Worm (Caenorhabditis elegans): ENCODE measurements around the gene R08C7.4.

R08C7.4 gene

ce11 chrIV:4434441-4435084 is at the start of gene R08C7.4, which contains the start of gene R08C7.8:
Gene R08C7.4 (plus strand): TSS chrIV:4435034.
Gene R08C7.8 (minus strand): TSS chrIV:4434541.
- TF ChIP-seq cog-1 (tag; optimal IDR thresholded peaks at IDR 0.05) (no peak), ref-1 (GFP tag; conservative IDR thresholded peaks at IDR 0.05) (no peak), klf-2 (GFP tag; conservative IDR thresholded peaks at IDR 0.05) (no peak), tab-1 (GFP tag; IDR thresholded peaks at IDR 0.05) (no peak), med-1 (GFP tag; optimal IDR thresholded peaks at IDR 0.05; ENCODE audit: insufficient read depth) (no peak), ztf-29 (GFP tag; IDR thresholded peaks at IDR 0.05) (no peak), ztf-23 (GFP tag; IDR thresholded peaks at IDR 0.05) (no peak), flt-1 (GFP tag; IDR thresholded peaks at IDR 0.05) (no peak), T22C8.4 (GFP tag; IDR thresholded peaks at IDR 0.05) (no peak)

DNA sequence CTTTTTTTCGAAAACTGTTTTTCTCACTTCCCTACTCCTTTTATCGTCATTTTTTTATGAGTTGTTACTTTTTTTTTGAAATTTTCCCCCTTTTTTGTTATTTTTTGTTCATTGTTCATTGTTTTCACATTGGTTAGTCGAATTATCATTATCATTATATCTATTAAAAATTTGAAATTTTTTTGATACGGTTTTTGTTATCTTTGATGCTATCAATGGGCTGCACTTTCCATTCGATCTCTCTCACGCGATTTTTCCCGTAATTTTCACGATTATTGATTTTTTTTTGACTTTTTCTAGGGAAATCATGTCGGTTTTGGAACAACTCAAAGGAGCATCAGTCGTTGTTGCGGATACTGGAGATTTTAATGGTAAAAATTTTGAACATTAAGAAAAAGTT is 48.5 kb upstream of the R08C7.4 start, which contains the start of gene tald-1:
TSS of gene tald-1 (plus strand) at position 301 of the 400 bp plus-strand sequence.
- TF ChIP-seq tab-1 (GFP tag; IDR thresholded peaks at IDR 0.05), result no peak
- 0 out of 2 replicates have a peak, but pooled peaks have one; percentile 34 for TF ChIP-seq T22C8.4 (GFP tag; IDR thresholded peaks at IDR 0.05)

- TF ChIP-seq ref-1 (GFP tag; conservative IDR thresholded peaks at IDR 0.05) (no peak), flt-1 (GFP tag; IDR thresholded peaks at IDR 0.05) (peak; percentile 84), T22C8.4 (GFP tag; IDR thresholded peaks at IDR 0.05) (0 out of 2 replicates have a peak, but pooled peaks have one; percentile 41), med-1 (GFP tag; optimal IDR thresholded peaks at IDR 0.05; ENCODE audit: insufficient read depth) (no peak), ztf-23 (GFP tag; IDR thresholded peaks at IDR 0.05) (peak; percentile 91), cog-1 (tag; optimal IDR thresholded peaks at IDR 0.05) (peak; percentile 67), ztf-29 (GFP tag; IDR thresholded peaks at IDR 0.05) (no peak), klf-2 (GFP tag; conservative IDR thresholded peaks at IDR 0.05) (peak; percentile 69; the same call in 1 of the 2 replicates), tab-1 (GFP tag; IDR thresholded peaks at IDR 0.05) (no peak)
Observed at ce11 chrIV:4390438-4390894, 44.4 kb upstream of the R08C7.4 start, which contains the start of the genes rpl-7A and set-21. Gene rpl-7A (minus strand): TSS chrIV:4390590. Gene set-21 (plus strand): TSS chrIV:4390844.

DNA sequence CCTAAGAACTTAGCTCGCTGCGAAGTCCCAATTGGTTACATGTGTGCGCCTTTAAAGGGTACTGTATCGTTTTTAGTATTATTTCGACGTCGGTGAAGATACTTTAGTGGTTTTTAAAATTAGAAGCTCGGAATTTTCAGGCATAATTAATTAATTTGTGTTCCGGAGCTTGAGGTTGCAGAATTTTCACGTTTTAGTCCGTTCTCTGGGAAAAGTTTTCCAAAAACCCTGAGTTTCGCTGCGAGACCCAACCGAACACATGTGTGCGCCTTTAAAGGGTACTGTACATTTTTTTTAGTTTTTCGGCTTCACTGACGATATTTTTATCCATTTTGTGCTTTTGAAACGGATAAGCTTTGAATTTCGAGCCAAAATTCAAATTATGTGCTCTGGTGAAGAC is 41.3 kb upstream of the R08C7.4 start:
- no peak for TF ChIP-seq cog-1 (tag; optimal IDR thresholded peaks at IDR 0.05)
- no peak for TF ChIP-seq klf-2 (GFP tag; conservative IDR thresholded peaks at IDR 0.05)
- TF ChIP-seq ztf-29 (GFP tag; IDR thresholded peaks at IDR 0.05), result no peak
- TF ChIP-seq flt-1 (GFP tag; IDR thresholded peaks at IDR 0.05), result no peak

DNA sequence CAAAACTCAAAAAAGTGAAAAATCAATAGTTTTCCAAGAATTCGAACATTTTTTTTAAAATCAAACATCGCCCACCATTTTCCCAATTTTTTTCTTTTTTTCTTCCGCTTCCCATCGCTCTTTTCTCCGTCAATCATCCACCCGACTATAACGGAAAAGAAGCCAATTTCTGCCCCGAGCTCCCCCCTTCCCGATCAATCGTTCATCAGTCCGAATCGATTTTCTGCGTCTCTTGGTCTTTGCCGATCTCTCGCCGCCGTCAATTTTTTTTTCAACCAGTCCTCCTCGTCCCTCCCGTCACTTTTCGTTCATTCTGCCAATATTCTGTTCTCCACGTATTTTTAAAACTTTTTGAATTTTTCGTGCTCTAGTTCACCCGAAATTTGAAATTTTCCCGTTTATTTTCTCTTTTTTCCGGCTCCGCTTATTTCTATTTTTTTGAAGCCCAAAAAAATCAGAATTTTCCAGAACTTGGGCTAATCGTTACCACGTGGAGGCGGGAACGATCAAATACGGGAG is 40.8 kb upstream of the R08C7.4 start, which contains the start of gene ell-1:
TSS of gene ell-1 (plus strand) at position 469 of the 519 bp plus-strand sequence.
- TF ChIP-seq ztf-23 (GFP tag; IDR thresholded peaks at IDR 0.05) (no peak), cog-1 (tag; optimal IDR thresholded peaks at IDR 0.05) (no peak), ztf-29 (GFP tag; IDR thresholded peaks at IDR 0.05) (no peak), ref-1 (GFP tag; conservative IDR thresholded peaks at IDR 0.05) (no peak), T22C8.4 (GFP tag; IDR thresholded peaks at IDR 0.05) (no peak), flt-1 (GFP tag; IDR thresholded peaks at IDR 0.05) (no peak), tab-1 (GFP tag; IDR thresholded peaks at IDR 0.05) (no peak), med-1 (GFP tag; optimal IDR thresholded peaks at IDR 0.05; ENCODE audit: insufficient read depth) (no peak), klf-2 (GFP tag; conservative IDR thresholded peaks at IDR 0.05) (no peak)

ce11 chrIV:4395555-4395954 is 39.3 kb upstream of the R08C7.4 start:
- TF ChIP-seq ztf-23 (GFP tag; IDR thresholded peaks at IDR 0.05) (no peak), ref-1 (GFP tag; conservative IDR thresholded peaks at IDR 0.05) (no peak)

DNA sequence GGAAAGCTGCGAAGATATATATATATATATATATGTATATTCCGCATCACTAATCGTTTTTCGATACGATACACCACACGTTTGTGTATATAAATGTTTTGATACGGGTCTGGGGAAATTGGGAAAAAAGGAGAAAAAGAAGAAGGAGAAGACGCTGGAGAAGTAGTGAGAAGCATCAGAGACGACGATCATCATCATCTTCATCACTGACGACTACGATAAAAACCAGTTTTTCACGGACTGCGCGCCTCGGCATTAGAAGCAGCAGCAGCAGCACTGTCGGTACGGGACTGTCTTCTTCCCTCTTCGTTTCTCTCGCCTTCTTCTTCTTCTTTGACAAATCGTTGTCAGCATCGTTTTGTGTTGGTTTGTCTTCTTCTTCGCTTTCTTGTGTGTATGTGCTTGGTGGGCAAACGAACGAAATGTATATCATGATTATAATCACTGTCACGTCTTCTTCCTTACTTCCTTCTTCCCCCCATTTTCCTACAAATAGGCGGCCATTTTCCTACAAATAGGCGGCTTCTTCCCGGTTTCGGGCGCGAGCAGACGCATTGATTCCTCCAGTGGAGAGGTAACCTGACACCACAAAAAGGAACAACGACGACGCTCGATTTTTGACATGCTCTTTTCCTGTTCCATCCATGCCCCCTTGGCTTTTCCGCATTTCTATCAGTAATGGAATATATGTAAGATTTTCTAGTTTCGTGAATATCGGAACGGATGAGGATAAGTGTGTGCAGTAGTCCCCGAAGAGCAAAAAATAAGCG is 38.6 kb upstream of the R08C7.4 start:
- no peak for TF ChIP-seq T22C8.4 (GFP tag; IDR thresholded peaks at IDR 0.05)
- TF ChIP-seq ztf-23 (GFP tag; IDR thresholded peaks at IDR 0.05), result no peak
- no peak for TF ChIP-seq tab-1 (GFP tag; IDR thresholded peaks at IDR 0.05)

- no peak for TF ChIP-seq T22C8.4 (GFP tag; IDR thresholded peaks at IDR 0.05)
- TF ChIP-seq med-1 (GFP tag; optimal IDR thresholded peaks at IDR 0.05; ENCODE audit: insufficient read depth), result no peak
- no peak for TF ChIP-seq flt-1 (GFP tag; IDR thresholded peaks at IDR 0.05)
- TF ChIP-seq ztf-23 (GFP tag; IDR thresholded peaks at IDR 0.05), result no peak
- no peak for TF ChIP-seq ref-1 (GFP tag; conservative IDR thresholded peaks at IDR 0.05)
- TF ChIP-seq klf-2 (GFP tag; conservative IDR thresholded peaks at IDR 0.05), result no peak
- TF ChIP-seq ztf-29 (GFP tag; IDR thresholded peaks at IDR 0.05), result no peak
- no peak for TF ChIP-seq cog-1 (tag; optimal IDR thresholded peaks at IDR 0.05)
- no peak for TF ChIP-seq tab-1 (GFP tag; IDR thresholded peaks at IDR 0.05)
Observed at ce11 chrIV:4397111-4397510, 37.7 kb upstream of the R08C7.4 start.

DNA sequence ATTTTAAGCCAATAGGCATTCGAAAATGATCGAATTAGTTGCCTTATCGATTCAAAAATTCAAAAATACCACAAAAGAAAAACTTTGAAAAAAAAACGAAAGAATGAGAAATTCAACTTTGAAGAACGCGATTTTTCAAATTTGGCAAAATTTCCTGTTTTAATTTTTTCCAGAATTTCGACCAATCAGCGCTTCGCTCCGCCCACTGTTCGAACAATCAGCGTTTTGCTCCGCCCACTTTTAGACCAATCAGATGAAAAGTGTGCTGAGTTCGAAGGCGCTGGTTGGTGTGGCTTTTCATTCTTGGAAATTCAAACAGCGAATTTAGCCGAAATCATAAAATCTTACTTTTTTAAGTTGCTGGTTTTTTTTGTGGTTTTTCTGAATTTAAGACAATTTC is 37.2 kb upstream of the R08C7.4 start:
- TF ChIP-seq flt-1 (GFP tag; IDR thresholded peaks at IDR 0.05) (no peak), klf-2 (GFP tag; conservative IDR thresholded peaks at IDR 0.05) (no peak), med-1 (GFP tag; optimal IDR thresholded peaks at IDR 0.05; ENCODE audit: insufficient read depth) (no peak), T22C8.4 (GFP tag; IDR thresholded peaks at IDR 0.05) (no peak), tab-1 (GFP tag; IDR thresholded peaks at IDR 0.05) (no peak), ref-1 (GFP tag; conservative IDR thresholded peaks at IDR 0.05) (no peak), ztf-29 (GFP tag; IDR thresholded peaks at IDR 0.05) (no peak), cog-1 (tag; optimal IDR thresholded peaks at IDR 0.05) (no peak), ztf-23 (GFP tag; IDR thresholded peaks at IDR 0.05) (no peak)

DNA sequence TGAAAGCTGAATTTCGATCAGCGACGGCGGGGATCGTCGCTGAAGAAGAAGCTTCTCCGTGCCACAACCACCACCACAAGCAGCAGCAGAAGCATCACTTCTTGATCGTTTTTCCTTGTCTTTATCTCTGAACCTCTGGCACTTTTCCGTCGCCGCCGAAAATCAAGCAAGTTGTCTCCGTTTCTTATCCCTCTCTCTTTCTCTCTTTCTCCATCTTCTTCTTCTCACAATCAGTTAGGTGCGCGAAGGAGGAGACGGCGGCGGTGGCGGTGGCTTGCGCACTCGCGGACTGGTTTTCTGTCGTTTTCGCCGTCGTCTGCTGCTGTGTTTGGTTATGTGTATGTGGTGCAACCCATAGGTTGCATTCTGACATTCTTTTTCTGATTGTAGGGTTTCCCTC is 36.4 kb upstream of the R08C7.4 start:
- TF ChIP-seq ztf-23 (GFP tag; IDR thresholded peaks at IDR 0.05) (peak; percentile 38; the same call in 1 of the 2 replicates), ztf-29 (GFP tag; IDR thresholded peaks at IDR 0.05) (no peak)
